Worm (Caenorhabditis elegans) whole organism, L2 larva: Measurements from ENCODE around the gene C06A1.6.

ENCODE experiments used
- ZK546.5 ChIP-seq: sonication (generic microtip); optimal IDR thresholded peaks from 2 replicates; lab custom pipeline; 2017; ENCODE audit warnings: missing biosample characterization, missing genetic modification characterization
- alr-1 ChIP-seq: fragments of 150-350 bp; optimal IDR thresholded peaks from 2 replicates; lab custom pipeline; 2014; ENCODE audit warnings: missing biosample characterization, missing genetic modification characterization
- ama-1 ChIP-seq: fragments of 150-350 bp; optimal IDR thresholded peaks from 2 replicates; lab custom pipeline; 2018; ENCODE audit warnings: inconsistent platforms
- ceh-82 ChIP-seq: fragments of 150-350 bp; optimal IDR thresholded peaks from 2 replicates; lab custom pipeline; 2014; ENCODE audit warnings: missing biosample characterization, missing genetic modification characterization
- crh-2 ChIP-seq: sonication (generic microtip); optimal IDR thresholded peaks from 2 replicates; lab custom pipeline; 2017; ENCODE audit warnings: missing biosample characterization, missing genetic modification characterization
- egl-27 ChIP-seq: sonication (generic microtip); optimal IDR thresholded peaks from 3 replicates; lab custom pipeline; 2017; ENCODE audit warnings: missing biosample characterization, missing genetic modification reagents, missing genetic modification characterization
- elt-3 ChIP-seq: sonication (generic microtip); optimal IDR thresholded peaks from 2 replicates; lab custom pipeline; 2017; ENCODE audit warnings: missing biosample characterization, missing genetic modification characterization
- mdl-1 ChIP-seq, 2 experiments: fragments of 150-350 bp in 1 of 2; sonication (generic microtip) in 1 of 2; optimal IDR thresholded peaks; 2 replicates each; lab custom pipeline; 2017; ENCODE audit warnings: missing biosample characterization in 2 of 2, missing genetic modification characterization in 2 of 2
- nhr-77 ChIP-seq: fragments of 150-350 bp; optimal IDR thresholded peaks from 2 replicates; lab custom pipeline; 2014; ENCODE audit warnings: missing biosample characterization, missing genetic modification characterization
- unc-62 ChIP-seq: fragments of 150-350 bp; optimal IDR thresholded peaks from 2 replicates; lab custom pipeline; 2014; ENCODE audit warnings: missing biosample characterization, missing genetic modification reagents, missing genetic modification characterization
- ztf-4 ChIP-seq: fragments of 150-350 bp; optimal IDR thresholded peaks from 2 replicates; lab custom pipeline; 2014; ENCODE audit warnings: missing biosample characterization, missing genetic modification characterization

DNA sequence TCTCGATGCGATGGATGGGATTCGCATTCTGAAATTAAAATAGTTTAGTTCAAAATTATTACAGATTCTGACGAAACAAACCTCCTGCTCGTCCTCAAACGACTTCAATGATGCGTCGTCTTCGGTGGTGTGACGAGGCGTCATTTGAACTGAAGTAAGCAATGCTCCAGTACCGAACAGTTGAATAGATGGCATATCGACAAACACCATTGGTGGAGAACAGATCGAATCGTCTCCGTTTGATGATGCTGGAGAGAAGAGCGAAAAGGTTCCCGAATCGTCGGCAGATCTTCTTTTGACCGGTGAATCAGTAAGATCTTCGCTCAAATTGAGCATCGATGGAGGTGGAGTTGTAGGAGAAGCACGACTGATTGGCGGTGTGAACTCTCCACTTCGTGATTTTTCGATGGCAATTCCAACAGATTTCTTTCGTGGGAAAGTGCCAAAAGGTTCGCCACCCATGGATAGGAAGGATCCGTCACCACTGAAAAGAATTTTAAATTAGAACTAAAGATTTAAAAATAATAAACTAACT, 20.0 kb downstream of the C06A1.6 start:
- TF ChIP-seq unc-62 (GFP tag; lab: Kevin White, UChicago) = no peak
- TF ChIP-seq ZK546.5 (tag; lab: Kevin White, UChicago) = no peak
- no peak for TF ChIP-seq ceh-82 (tag; lab: Kevin White, UChicago)
- TF ChIP-seq mdl-1 (tag; optimal IDR thresholded peaks at IDR 0.05; lab: Kevin White, UChicago) = no peak
- TF ChIP-seq egl-27 = no peak
- no peak for TF ChIP-seq elt-3 (tag; lab: Kevin White, UChicago)
- no peak for TF ChIP-seq ztf-4
- TF ChIP-seq nhr-77 (tag; lab: Kevin White, UChicago) = no peak
- no peak for TF ChIP-seq crh-2 (tag; lab: Kevin White, UChicago)
- no peak for TF ChIP-seq alr-1 (tag; lab: Kevin White, UChicago)
- no peak for TF ChIP-seq ama-1 (lab: Kevin White, UChicago)
